Worm (Caenorhabditis elegans) whole organism, midembryonic: Measurements from ENCODE around the gene C29F9.2.

Source experiments
- T22C8.4 ChIP-seq: fragments of 200-800 bp; sonication (Bioruptor generic); IDR thresholded peaks from 2 replicates; pipeline ENCODE4 v1.3.6; 2022; ENCODE audit warnings: missing genetic modification characterization, missing compliant biosample characterization
- cog-1 ChIP-seq: sonication (generic microtip); optimal IDR thresholded peaks from 2 replicates; lab custom pipeline; 2016; ENCODE audit warnings: missing genetic modification characterization, missing compliant biosample characterization
- flt-1 ChIP-seq: fragments of 200-800 bp; sonication (Bioruptor generic); IDR thresholded peaks from 2 replicates; pipeline ENCODE4 v1.3.6; 2022; ENCODE audit warnings: missing genetic modification characterization, missing compliant biosample characterization
- klf-2 ChIP-seq: fragments of 200-800 bp; sonication (Bioruptor generic); conservative IDR thresholded peaks from 2 replicates; pipeline ENCODE4 v1.3.6; 2022; ENCODE audit warnings: missing genetic modification reagents, missing genetic modification characterization, missing compliant biosample characterization
- med-1 ChIP-seq: sonication (generic microtip); optimal IDR thresholded peaks from 2 replicates; lab custom pipeline; 2017; ENCODE audit warnings: missing genetic modification characterization, mild to moderate bottlenecking, missing compliant biosample characterization, antibody characterized with exemption, missing genetic modification reagents; ENCODE audit not compliant: insufficient read depth
- ref-1 ChIP-seq: fragments of 200-800 bp; sonication (Bioruptor generic); conservative IDR thresholded peaks from 2 replicates; pipeline ENCODE4 v1.3.6; 2022; ENCODE audit warnings: missing genetic modification reagents, missing genetic modification characterization, missing compliant biosample characterization
- tab-1 ChIP-seq: fragments of 200-800 bp; sonication (Bioruptor generic); IDR thresholded peaks from 2 replicates; pipeline ENCODE4 v1.3.6; 2022; ENCODE audit warnings: missing genetic modification characterization, missing compliant biosample characterization
- ztf-23 ChIP-seq: fragments of 200-800 bp; sonication (Bioruptor generic); IDR thresholded peaks from 2 replicates; pipeline ENCODE4 v1.3.6; 2022; ENCODE audit warnings: missing genetic modification reagents, missing genetic modification characterization, missing compliant biosample characterization
- ztf-29 ChIP-seq: fragments of 200-800 bp; sonication (Bioruptor generic); IDR thresholded peaks from 2 replicates; pipeline ENCODE4 v1.3.6; 2022; ENCODE audit warnings: missing genetic modification reagents, missing genetic modification characterization, missing compliant biosample characterization

Gene C29F9.2

ce11 chrIII:159149-159548 is 28.4 kb downstream of the C29F9.2 start:
- TF ChIP-seq klf-2: no peak
- TF ChIP-seq T22C8.4: no peak

ce11 chrIII:159665-160064 is 28.9 kb downstream of the C29F9.2 start:
- TF ChIP-seq cog-1 (tag; lab: Kevin White, UChicago) (no peak), T22C8.4 (no peak), ref-1 (GFP tag; lab: Robert Waterston, UW) (no peak), tab-1 (GFP tag; lab: Robert Waterston, UW) (no peak), klf-2 (no peak), ztf-29 (no peak), med-1 (GFP tag; lab: Kevin White, UChicago) (no peak), flt-1 (GFP tag; lab: Robert Waterston, UW) (no peak), ztf-23 (no peak)

- TF ChIP-seq T22C8.4: no peak
Measured at ce11 chrIII:164775-165174, 34.0 kb downstream of the C29F9.2 start, which contains the start of gene F40G9.8. Gene F40G9.8, minus strand, starts transcription at chrIII:164875.

ce11 chrIII:165390-165789 is 34.6 kb downstream of the C29F9.2 start, which contains the start of gene F40G9.7:
Gene F40G9.7, plus strand, starts transcription at chrIII:165690.
- no peak for TF ChIP-seq med-1 (GFP tag; lab: Kevin White, UChicago)
- TF ChIP-seq T22C8.4: no peak
- TF ChIP-seq ref-1 (GFP tag; lab: Robert Waterston, UW): no peak
- no peak for TF ChIP-seq ztf-29
- TF ChIP-seq klf-2: no peak
- no peak for TF ChIP-seq tab-1 (GFP tag; lab: Robert Waterston, UW)
- no peak for TF ChIP-seq ztf-23
- TF ChIP-seq flt-1 (GFP tag; lab: Robert Waterston, UW): no peak

- TF ChIP-seq flt-1 (GFP tag; lab: Robert Waterston, UW) (no peak), cog-1 (tag; lab: Kevin White, UChicago) (no peak), ztf-23 (no peak), ztf-29 (no peak)
Measured at ce11 chrIII:169478-169877, 38.7 kb downstream of the C29F9.2 start, which contains the start of gene F40G9.18. Gene F40G9.18, minus strand, starts transcription at chrIII:169578.

ce11 chrIII:171617-172016 is 40.9 kb downstream of the C29F9.2 start, which contains the start of the genes F40G9.9 and F40G9.12:
Gene F40G9.9, minus strand, starts transcription at chrIII:171717.
Gene F40G9.12, plus strand, starts transcription at chrIII:171847.
- TF ChIP-seq ztf-29: no peak
- no peak for TF ChIP-seq ref-1 (GFP tag; lab: Robert Waterston, UW)
- no peak for TF ChIP-seq klf-2
- TF ChIP-seq T22C8.4: no peak
- TF ChIP-seq med-1 (GFP tag; lab: Kevin White, UChicago): no peak
- TF ChIP-seq flt-1 (GFP tag; lab: Robert Waterston, UW): no peak

ce11 chrIII:173501-173900 is 42.8 kb downstream of the C29F9.2 start, which contains the start of gene F40G9.19:
Gene F40G9.19, plus strand, starts transcription at chrIII:173801.
- TF ChIP-seq cog-1 (tag; lab: Kevin White, UChicago): no peak
- no peak for TF ChIP-seq tab-1 (GFP tag; lab: Robert Waterston, UW)
- no peak for TF ChIP-seq ztf-29
- no peak for TF ChIP-seq flt-1 (GFP tag; lab: Robert Waterston, UW)
- TF ChIP-seq med-1 (GFP tag; lab: Kevin White, UChicago): no peak

- TF ChIP-seq ztf-29 (no peak), med-1 (GFP tag; lab: Kevin White, UChicago) (no peak), tab-1 (GFP tag; lab: Robert Waterston, UW) (no peak), T22C8.4 (no peak), ref-1 (GFP tag; lab: Robert Waterston, UW) (no peak), flt-1 (GFP tag; lab: Robert Waterston, UW) (no peak), ztf-23 (no peak), cog-1 (tag; lab: Kevin White, UChicago) (no peak), klf-2 (no peak)
Measured at ce11 chrIII:175733-176132, 45.0 kb downstream of the C29F9.2 start, which contains the start of gene clec-148. Gene clec-148, minus strand, starts transcription at chrIII:175833.

ce11 chrIII:177715-178114 is 47.0 kb downstream of the C29F9.2 start, which contains the start of gene F40G9.14:
Gene F40G9.14, minus strand, starts transcription at chrIII:177815.
- TF ChIP-seq ref-1 (GFP tag; lab: Robert Waterston, UW) (no peak), T22C8.4 (no peak), ztf-23 (no peak), ztf-29 (no peak), cog-1 (tag; lab: Kevin White, UChicago) (no peak), klf-2 (no peak), flt-1 (GFP tag; lab: Robert Waterston, UW) (no peak), tab-1 (GFP tag; lab: Robert Waterston, UW) (no peak), med-1 (GFP tag; lab: Kevin White, UChicago) (no peak)

- TF ChIP-seq ref-1 (GFP tag; lab: Robert Waterston, UW): no peak
- no peak for TF ChIP-seq tab-1 (GFP tag; lab: Robert Waterston, UW)
- no peak for TF ChIP-seq T22C8.4
Measured at ce11 chrIII:178126-178525, 47.4 kb downstream of the C29F9.2 start.

- TF ChIP-seq med-1 (GFP tag; lab: Kevin White, UChicago) (no peak), ref-1 (GFP tag; lab: Robert Waterston, UW) (no peak), ztf-29 (no peak), cog-1 (tag; lab: Kevin White, UChicago) (no peak), T22C8.4 (no peak), tab-1 (GFP tag; lab: Robert Waterston, UW) (no peak), flt-1 (GFP tag; lab: Robert Waterston, UW) (no peak), ztf-23 (no peak), klf-2 (no peak)
Measured at ce11 chrIII:179123-179592, 48.4 kb downstream of the C29F9.2 start, which contains the start of gene F40G9.6. Gene F40G9.6, plus strand, starts transcription at chrIII:179542.
